Fruit fly (Drosophila melanogaster): ENCODE measurements around the gene CG12177.

DNA sequence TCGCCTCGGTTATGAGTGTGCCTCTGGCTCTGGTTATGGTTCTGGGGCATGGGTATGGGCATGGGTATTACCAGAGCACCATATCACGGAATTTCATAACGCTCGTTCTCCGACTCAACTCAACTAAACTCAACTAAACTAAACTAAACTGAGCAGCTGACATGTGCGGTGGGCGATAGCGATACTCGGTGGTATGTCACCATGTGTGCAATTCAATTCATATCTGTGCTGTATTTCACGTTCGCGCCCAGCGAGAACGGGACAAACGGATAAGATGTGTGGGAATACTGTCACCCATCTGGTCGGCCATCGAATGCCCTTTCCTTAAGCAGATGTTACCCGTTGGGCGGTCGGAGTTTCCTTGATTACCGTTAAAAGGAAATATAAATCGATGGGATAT, at the start of gene CG12177:
- no peak for TF ChIP-seq foxo (GFP tag; optimal IDR thresholded peaks at IDR 0.05)
- no peak for TF ChIP-seq psq (GFP tag; optimal IDR thresholded peaks at IDR 0.05)
- no peak for TF ChIP-seq br (GFP tag; optimal IDR thresholded peaks at IDR 0.05)
- TF ChIP-seq lola (GFP tag; optimal IDR thresholded peaks at IDR 0.05) = no peak
- TF ChIP-seq sage (GFP tag; optimal IDR thresholded peaks at IDR 0.05) = no peak
- no peak for TF ChIP-seq CG32264 (GFP tag; optimal IDR thresholded peaks at IDR 0.05)
- TF ChIP-seq Abd-B (GFP tag; optimal IDR thresholded peaks at IDR 0.05) = no peak
- no peak for TF ChIP-seq tai (GFP tag; optimal IDR thresholded peaks at IDR 0.05)
- no peak for TF ChIP-seq fru (GFP tag; optimal IDR thresholded peaks at IDR 0.05)
- no peak for TF ChIP-seq Vsx2 (GFP tag; optimal IDR thresholded peaks at IDR 0.05; ENCODE audit: partially characterized antibody)
- no peak for TF ChIP-seq usp (GFP tag; optimal IDR thresholded peaks at IDR 0.05)
- no peak for TF ChIP-seq Myc (optimal IDR thresholded peaks at IDR 0.05)
- no peak for TF ChIP-seq h (GFP tag; optimal IDR thresholded peaks at IDR 0.05)
- no peak for TF ChIP-seq N (GFP tag; optimal IDR thresholded peaks at IDR 0.05)

All from whole organism, wandering third instar larva.